Worm (Caenorhabditis elegans): ENCODE results near the gene lis-1.

- TF ChIP-seq ama-1 (optimal IDR thresholded peaks at IDR 0.05), result no peak
- TF ChIP-seq nhr-28 (tag; optimal IDR thresholded peaks at IDR 0.05), result no peak
- no peak for TF ChIP-seq ZK546.5 (tag; optimal IDR thresholded peaks at IDR 0.05)
- no peak for TF ChIP-seq ztf-4 (tag; optimal IDR thresholded peaks at IDR 0.05)
- no peak for TF ChIP-seq pqm-1 (tag; optimal IDR thresholded peaks at IDR 0.05)
Observed at ce11 chrIII:13340504-13341274, 35.8 kb downstream of the lis-1 start.
